Worm (Caenorhabditis elegans) whole organism, L4 larva: ENCODE measurements around the gene Y116A8A.2.

ENCODE experiments used
- ceh-20 ChIP-seq: fragments of 200-800 bp; sonication (Bioruptor generic); IDR thresholded peaks from 2 replicates; pipeline ENCODE4 v1.3.6; 2022; ENCODE audit warnings: missing genetic modification reagents, missing genetic modification characterization, missing compliant biosample characterization
- madf-9 ChIP-seq: fragments of 200-800 bp; sonication (Bioruptor generic); conservative IDR thresholded peaks from 2 replicates; pipeline ENCODE4 v1.3.6; 2022; ENCODE audit warnings: missing genetic modification reagents, missing genetic modification characterization, missing compliant biosample characterization
- nhr-42 ChIP-seq: fragments of 200-800 bp; sonication (Bioruptor generic); IDR thresholded peaks from 2 replicates; pipeline ENCODE4 v1.3.6; 2022; ENCODE audit warnings: missing genetic modification characterization, missing compliant biosample characterization

ce11 chrIV:16813825-16814224 is at the start of gene Y116A8A.2:
- TF ChIP-seq nhr-42: no peak
- no peak for TF ChIP-seq madf-9 (GFP tag; lab: Robert Waterston, UW)
- TF ChIP-seq ceh-20 (GFP tag; lab: Robert Waterston, UW): no peak
